Worm (Caenorhabditis elegans) whole organism, L1 larva: ENCODE results near the gene C16C8.18.

ENCODE experiments used
- C34B4.2 ChIP-seq: sonication (generic microtip); optimal IDR thresholded peaks from 2 replicates; lab custom pipeline; 2017; ENCODE audit warnings: mild to moderate bottlenecking, missing genetic modification characterization, missing compliant biosample characterization
- fkh-8 ChIP-seq: sonication (generic microtip); optimal IDR thresholded peaks from 2 replicates; lab custom pipeline; 2016; ENCODE audit warnings: mild to moderate bottlenecking, missing genetic modification characterization, missing compliant biosample characterization
- lir-3 ChIP-seq: sonication (generic microtip); optimal IDR thresholded peaks from 2 replicates; lab custom pipeline; 2016; ENCODE audit warnings: mild to moderate bottlenecking, missing genetic modification characterization, moderate library complexity, missing compliant biosample characterization; ENCODE audit not compliant: poor library complexity
- tbx-2 ChIP-seq: sonication (generic microtip); optimal IDR thresholded peaks from 2 replicates; lab custom pipeline; 2016; ENCODE audit warnings: missing genetic modification characterization, missing compliant biosample characterization

- TF ChIP-seq lir-3 (tag; lab: Kevin White, UChicago): no peak
- TF ChIP-seq C34B4.2 (tag; lab: Kevin White, UChicago): no peak
- TF ChIP-seq tbx-2 (tag; lab: Kevin White, UChicago): no peak
- TF ChIP-seq fkh-8 (tag; lab: Kevin White, UChicago): no peak
Observed at ce11 chrII:3443154-3443553, 13.7 kb downstream of the C16C8.18 start, which contains the start of gene C16C8.22.
